Worm (Caenorhabditis elegans): Measurements from ENCODE around the gene jmjd-1.1.

The jmjd-1.1 gene

DNA sequence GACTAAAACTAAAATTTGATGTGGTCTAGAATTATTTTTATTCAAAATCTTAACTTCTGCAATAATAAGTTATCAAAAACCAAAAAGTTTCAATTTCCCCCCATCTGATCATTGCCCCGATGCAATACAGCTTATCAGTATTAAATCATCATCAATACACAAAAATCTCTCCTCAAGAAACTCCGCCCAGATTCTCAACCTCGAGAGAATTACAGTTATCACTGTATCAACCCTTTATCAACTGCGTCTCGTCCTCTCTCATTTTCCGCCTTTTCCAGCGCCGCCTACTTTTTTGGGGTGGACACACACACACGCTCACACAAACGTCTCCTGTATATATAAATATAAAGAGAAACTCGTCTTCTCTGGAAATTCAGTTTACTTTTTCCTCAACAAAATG is 36.0 kb downstream of the jmjd-1.1 start, which contains the start of gene T27D12.1:
TSS of gene T27D12.1 (plus strand) at position 301 of the 400 bp plus-strand sequence.
- no peak for TF ChIP-seq attf-5 (GFP tag; optimal IDR thresholded peaks at IDR 0.05)
- TF ChIP-seq zim-3 (tag; optimal IDR thresholded peaks at IDR 0.05): no peak
- no peak for TF ChIP-seq Y56A3A.18 (GFP tag; IDR thresholded peaks at IDR 0.05)
- TF ChIP-seq nhr-80 (tag; optimal IDR thresholded peaks at IDR 0.05): no peak
- no peak for TF ChIP-seq let-526 (GFP tag; IDR thresholded peaks at IDR 0.05)
- TF ChIP-seq ztf-3 (GFP tag; optimal IDR thresholded peaks at IDR 0.05): no peak
- no peak for TF ChIP-seq F37B4.10 (GFP tag; IDR thresholded peaks at IDR 0.05)

- TF ChIP-seq snpc-4 (GFP tag; optimal IDR thresholded peaks at IDR 0.05) (peak; percentile 27), snpc-4 (tag; optimal IDR thresholded peaks at IDR 0.05) (peak in 3 of 4 experiments; percentile 37 to 78 (median 67)), mel-28 (tag; optimal IDR thresholded peaks at IDR 0.05; ENCODE audit: borderline replicate concordance) (no peak), snpc-1.1 (tag; optimal IDR thresholded peaks at IDR 0.05; ENCODE audit: insufficient read depth) (peak; percentile 34), F37B4.10 (GFP tag; IDR thresholded peaks at IDR 0.05) (no peak)
Observed at ce11 chrII:11842766-11843165, 36.4 kb downstream of the jmjd-1.1 start.

- TF ChIP-seq madf-10 (tag; optimal IDR thresholded peaks at IDR 0.05) (no peak), Y53G8AR.9 (GFP tag; conservative IDR thresholded peaks at IDR 0.05) (0 out of 2 replicates have a peak, but pooled peaks have one; percentile 26), F37B4.10 (GFP tag; IDR thresholded peaks at IDR 0.05) (no peak)
Observed at ce11 chrII:11843441-11843840, 37.1 kb downstream of the jmjd-1.1 start.

DNA sequence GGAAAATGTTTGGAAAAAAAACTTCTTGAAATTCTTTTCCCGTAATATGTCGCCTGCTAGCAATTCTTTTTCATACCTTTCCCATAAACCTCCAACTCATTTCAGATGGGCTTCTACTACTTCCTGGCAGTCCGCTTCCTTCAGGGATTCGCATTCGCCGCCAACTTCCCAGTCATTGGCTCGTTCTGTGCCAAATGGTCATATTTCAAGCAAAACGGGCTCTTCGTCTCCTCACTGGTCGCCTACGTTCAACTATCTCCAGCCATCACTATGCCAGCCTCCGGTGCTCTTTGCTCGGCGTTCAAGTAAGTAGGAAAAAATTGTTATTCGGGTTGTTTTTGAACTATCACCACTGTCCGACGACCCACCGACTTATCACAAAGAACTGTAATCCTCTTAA is 37.7 kb downstream of the jmjd-1.1 start:
- 0 out of 2 replicates have a peak, but pooled peaks have one; percentile 20 for TF ChIP-seq Y53G8AR.9 (GFP tag; conservative IDR thresholded peaks at IDR 0.05)
- no peak for TF ChIP-seq lin-40 (tag; optimal IDR thresholded peaks at IDR 0.05)

- TF ChIP-seq zfh-2 (GFP tag; conservative IDR thresholded peaks at IDR 0.05) (peak; percentile 76), lsy-27 (tag; optimal IDR thresholded peaks at IDR 0.05; ENCODE audit: borderline replicate concordance, insufficient read depth) (no peak), nfya-2 (GFP tag; IDR thresholded peaks at IDR 0.05) (no peak), akir-1 (GFP tag; optimal IDR thresholded peaks at IDR 0.05) (no peak)
Observed at ce11 chrII:11844984-11845383, 38.6 kb downstream of the jmjd-1.1 start.

DNA sequence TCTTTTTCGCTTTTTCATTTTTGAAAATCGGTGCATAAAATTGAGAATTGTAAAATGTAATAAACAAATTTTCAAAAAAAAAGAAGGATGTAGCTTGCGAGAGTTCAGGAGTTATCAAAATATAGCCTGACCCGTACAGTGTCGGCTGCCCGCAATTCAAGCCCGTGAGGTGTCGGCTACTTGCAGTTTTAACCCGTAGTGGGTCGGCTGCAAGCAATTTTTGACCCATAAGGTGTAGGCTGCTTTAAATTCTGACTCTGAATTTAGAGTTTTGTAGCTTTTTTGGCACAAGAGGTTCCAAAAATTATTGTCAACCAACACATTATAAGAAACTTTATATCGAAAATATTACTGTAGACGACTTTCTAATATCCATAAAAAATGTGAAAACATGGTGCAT is 39.6 kb downstream of the jmjd-1.1 start:
- TF ChIP-seq Y95B8A.8 (GFP tag; IDR thresholded peaks at IDR 0.05) (0 out of 2 replicates have a peak, but pooled peaks have one; percentile 29), ama-1 (optimal IDR thresholded peaks at IDR 0.05) (peak; percentile 22), ama-1 (GFP tag; optimal IDR thresholded peaks at IDR 0.05) (no peak), K11D2.4 (GFP tag; IDR thresholded peaks at IDR 0.05) (peak; percentile 32; the same call in 1 of the 2 replicates), cebp-2 (GFP tag; IDR thresholded peaks at IDR 0.05) (no peak), snpc-4 (GFP tag; optimal IDR thresholded peaks at IDR 0.05) (no peak), snpc-4 (tag; optimal IDR thresholded peaks at IDR 0.05) (peak; percentile 70 to 77 (median 75))

ce11 chrII:11849572-11849971 is 43.2 kb downstream of the jmjd-1.1 start:
- TF ChIP-seq ceh-91 (GFP tag; IDR thresholded peaks at IDR 0.05): no peak
- TF ChIP-seq ztf-6 (GFP tag; IDR thresholded peaks at IDR 0.05): no peak
- TF ChIP-seq C06A6.2 (GFP tag; conservative IDR thresholded peaks at IDR 0.05): no peak
- TF ChIP-seq nhr-27 (tag; optimal IDR thresholded peaks at IDR 0.05): no peak
- TF ChIP-seq F22D6.2 (tag; optimal IDR thresholded peaks at IDR 0.05): no peak
- no peak for TF ChIP-seq B0019.2 (GFP tag; conservative IDR thresholded peaks at IDR 0.05)
- no peak for TF ChIP-seq lin-26 (GFP tag; IDR thresholded peaks at IDR 0.05)
- no peak for TF ChIP-seq Y53G8AR.9 (GFP tag; conservative IDR thresholded peaks at IDR 0.05)
- TF ChIP-seq dpl-1 (GFP tag; optimal IDR thresholded peaks at IDR 0.05): no peak
- no peak for TF ChIP-seq chd-7 (tag; optimal IDR thresholded peaks at IDR 0.05)
- TF ChIP-seq nfyb-1 (GFP tag; IDR thresholded peaks at IDR 0.05): no peak
